Worm (Caenorhabditis elegans) whole organism, young adult: ENCODE measurements around the gene Y48E1C.4.

ENCODE experiments used
- B0035.1 ChIP-seq: sonication (generic microtip); optimal IDR thresholded peaks from 2 replicates; lab custom pipeline; 2016; ENCODE audit warnings: missing genetic modification characterization, mild to moderate bottlenecking, missing compliant biosample characterization, missing genotype, missing genetic modification reagents
- F10E7.11 ChIP-seq: sonication (generic microtip); optimal IDR thresholded peaks from 2 replicates; lab custom pipeline; 2017; ENCODE audit warnings: mild to moderate bottlenecking, missing genetic modification characterization, moderate library complexity, missing compliant biosample characterization
- T07F8.4 ChIP-seq: sonication (generic microtip); optimal IDR thresholded peaks from 2 replicates; lab custom pipeline; 2016; ENCODE audit warnings: mild to moderate bottlenecking, missing genetic modification characterization, moderate library complexity, missing compliant biosample characterization
- Y53G8AR.9 ChIP-seq: fragments of 200-800 bp; sonication (Bioruptor generic); conservative IDR thresholded peaks from 2 replicates; pipeline ENCODE4 v1.3.6; 2022; ENCODE audit warnings: missing genetic modification reagents, missing genetic modification characterization, missing compliant biosample characterization
- ZK185.1 ChIP-seq: sonication (generic microtip); optimal IDR thresholded peaks from 2 replicates; lab custom pipeline; 2016; ENCODE audit warnings: mild to moderate bottlenecking, missing genetic modification characterization, missing compliant biosample characterization; ENCODE audit not compliant: poor library complexity, severe bottlenecking
- atf-7 ChIP-seq: sonication (generic microtip); optimal IDR thresholded peaks from 2 replicates; lab custom pipeline; 2017; ENCODE audit warnings: mild to moderate bottlenecking, missing genetic modification characterization, missing compliant biosample characterization
- attf-5 ChIP-seq: fragments of 200-800 bp; sonication (Bioruptor generic); optimal IDR thresholded peaks from 2 replicates; lab custom pipeline; 2018; ENCODE audit warnings: mild to moderate bottlenecking, missing genetic modification characterization, missing compliant biosample characterization
- attf-6 ChIP-seq: fragments of 200-800 bp; sonication (Bioruptor generic); IDR thresholded peaks from 2 replicates; pipeline ENCODE4 v1.3.6; 2022; ENCODE audit warnings: missing genetic modification reagents, missing genetic modification characterization, missing compliant biosample characterization
- ceh-91 ChIP-seq: fragments of 200-800 bp; sonication (Bioruptor generic); IDR thresholded peaks from 2 replicates; pipeline ENCODE4 v1.3.6; 2022; ENCODE audit warnings: missing genetic modification reagents, missing genetic modification characterization, missing compliant biosample characterization
- fkh-3 ChIP-seq: sonication (generic microtip); optimal IDR thresholded peaks from 2 replicates; lab custom pipeline; 2016; ENCODE audit warnings: mild to moderate bottlenecking, missing genetic modification characterization, missing compliant biosample characterization
- hlh-26 ChIP-seq: fragments of 200-800 bp; sonication (Bioruptor generic); conservative IDR thresholded peaks from 2 replicates; pipeline ENCODE4 v1.3.6; 2022; ENCODE audit warnings: missing genetic modification reagents, missing genetic modification characterization, missing compliant biosample characterization
- hsf-1 ChIP-seq: fragments of 200-800 bp; sonication (Bioruptor generic); IDR thresholded peaks from 2 replicates; pipeline ENCODE4 v1.3.6; 2022; ENCODE audit warnings: missing genetic modification reagents, missing genetic modification characterization, missing compliant biosample characterization
- lag-1 ChIP-seq: fragments of 200-800 bp; sonication (Bioruptor generic); IDR thresholded peaks from 2 replicates; pipeline ENCODE4 v1.3.6; 2022; ENCODE audit warnings: missing genetic modification reagents, missing genetic modification characterization, missing compliant biosample characterization
- let-526 ChIP-seq: fragments of 200-800 bp; sonication (Bioruptor generic); IDR thresholded peaks from 2 replicates; pipeline ENCODE4 v1.3.6; 2022; ENCODE audit warnings: missing genetic modification reagents, missing genetic modification characterization, missing compliant biosample characterization
- let-607 ChIP-seq, 2 experiments: fragments of 200-800 bp in 1 of 2; sonication (Bioruptor generic) in 1 of 2; sonication (generic microtip) in 1 of 2; optimal IDR thresholded peaks; 2 replicates each; lab custom pipeline; 2016 to 2018; ENCODE audit warnings: mild to moderate bottlenecking in 2 of 2, missing compliant biosample characterization in 2 of 2, missing genetic modification characterization in 2 of 2, moderate library complexity in 2 of 2, missing genotype in 1 of 2
- lin-26 ChIP-seq: fragments of 200-800 bp; sonication (Bioruptor generic); IDR thresholded peaks from 2 replicates; pipeline ENCODE4 v1.3.6; 2022; ENCODE audit warnings: missing genetic modification reagents, missing genetic modification characterization, missing compliant biosample characterization
- lin-40 ChIP-seq: sonication (generic microtip); optimal IDR thresholded peaks from 2 replicates; lab custom pipeline; 2016; ENCODE audit warnings: missing genetic modification characterization, mild to moderate bottlenecking, missing compliant biosample characterization, missing genotype, missing genetic modification reagents
- lsy-27 ChIP-seq: sonication (generic microtip); optimal IDR thresholded peaks from 2 replicates; lab custom pipeline; 2017; ENCODE audit warnings: missing genetic modification characterization, mild to moderate bottlenecking, missing compliant biosample characterization, antibody characterized with exemption, missing genotype, borderline replicate concordance; ENCODE audit not compliant: insufficient read depth
- madf-3 ChIP-seq: fragments of 200-800 bp; sonication (Bioruptor generic); IDR thresholded peaks from 2 replicates; pipeline ENCODE4 v1.3.6; 2022; ENCODE audit warnings: missing genetic modification reagents, missing genetic modification characterization, missing compliant biosample characterization
- madf-8 ChIP-seq: fragments of 200-800 bp; sonication (Bioruptor generic); conservative IDR thresholded peaks from 2 replicates; pipeline ENCODE4 v1.3.6; 2022; ENCODE audit warnings: missing genetic modification reagents, missing genetic modification characterization, missing compliant biosample characterization
- mcd-1 ChIP-seq: fragments of 200-800 bp; sonication (Bioruptor generic); IDR thresholded peaks from 2 replicates; pipeline ENCODE4 v1.3.6; 2022; ENCODE audit warnings: missing genetic modification reagents, missing genetic modification characterization, missing compliant biosample characterization
- nfya-2 ChIP-seq: fragments of 200-800 bp; sonication (Bioruptor generic); IDR thresholded peaks from 2 replicates; pipeline ENCODE4 v1.3.6; 2022; ENCODE audit warnings: missing genetic modification reagents, missing genetic modification characterization, missing compliant biosample characterization
- rcor-1 ChIP-seq: fragments of 200-800 bp; sonication (Bioruptor generic); IDR thresholded peaks from 2 replicates; pipeline ENCODE4 v1.3.6; 2022; ENCODE audit warnings: missing genetic modification reagents, missing genetic modification characterization, missing compliant biosample characterization
- rpc-1 ChIP-seq, 2 experiments: fragments of 150-350 bp in 1 of 2; sonication (generic microtip) in 1 of 2; optimal IDR thresholded peaks; 2 replicates each; lab custom pipeline; 2014 to 2018; ENCODE audit warnings: missing biosample characterization in 1 of 2, missing genetic modification characterization in 1 of 2, missing genetic modification reagents in 1 of 2, missing genotype in 1 of 2
- snpc-4 ChIP-seq, 5 experiments: fragments of 150-350 bp in 1 of 5; sonication (generic microtip) in 4 of 5; optimal IDR thresholded peaks; 2 replicates each; lab custom pipeline; 2014 to 2018; ENCODE audit warnings: missing genetic modification characterization in 5 of 5, missing biosample characterization in 3 of 5, antibody characterized with exemption in 2 of 5, mild to moderate bottlenecking in 2 of 5, missing compliant biosample characterization in 2 of 5, missing genotype in 2 of 5, moderate library complexity in 2 of 5, missing genetic modification reagents in 1 of 5
- somi-1 ChIP-seq: fragments of 200-800 bp; sonication (Bioruptor generic); optimal IDR thresholded peaks from 2 replicates; lab custom pipeline; 2018; ENCODE audit warnings: mild to moderate bottlenecking, missing genetic modification characterization, missing compliant biosample characterization
- sptf-2 ChIP-seq: fragments of 200-800 bp; sonication (Bioruptor generic); optimal IDR thresholded peaks from 2 replicates; lab custom pipeline; 2018; ENCODE audit warnings: mild to moderate bottlenecking, missing genetic modification characterization, missing compliant biosample characterization
- tbx-9 ChIP-seq: sonication (generic microtip); optimal IDR thresholded peaks from 2 replicates; lab custom pipeline; 2016; ENCODE audit warnings: borderline replicate concordance, missing genetic modification characterization, inconsistent platforms, missing compliant biosample characterization
- tlf-1 ChIP-seq: fragments of 200-800 bp; sonication (Bioruptor generic); optimal IDR thresholded peaks from 2 replicates; lab custom pipeline; 2018; ENCODE audit warnings: mild to moderate bottlenecking, missing genetic modification characterization, missing compliant biosample characterization
- zim-3 ChIP-seq: sonication (generic microtip); optimal IDR thresholded peaks from 2 replicates; lab custom pipeline; 2017; ENCODE audit warnings: mild to moderate bottlenecking, missing genetic modification characterization, moderate library complexity, missing compliant biosample characterization
- ztf-22 ChIP-seq: fragments of 200-800 bp; sonication (Bioruptor generic); optimal IDR thresholded peaks from 2 replicates; lab custom pipeline; 2018; ENCODE audit warnings: mild to moderate bottlenecking, missing genetic modification characterization, moderate library complexity, missing compliant biosample characterization
- ztf-25 ChIP-seq: fragments of 200-800 bp; sonication (Bioruptor generic); IDR thresholded peaks from 2 replicates; pipeline ENCODE4 v1.3.6; 2022; ENCODE audit warnings: missing genetic modification reagents, missing genetic modification characterization, missing compliant biosample characterization

The Y48E1C.4 gene

ce11 chrII:13481781-13482455 lies 45.3 kb upstream of the Y48E1C.4 start, which contains the start of gene E01G4.6:
Gene E01G4.6, plus strand, starts transcription at chrII:13482405.
- no peak for TF ChIP-seq hlh-26 (GFP tag; lab: Robert Waterston, UW)
- TF ChIP-seq let-607 (tag; optimal IDR thresholded peaks at IDR 0.05; lab: Kevin White, UChicago) = no peak
- no peak for TF ChIP-seq atf-7 (tag; lab: Kevin White, UChicago)
- no peak for TF ChIP-seq lag-1 (GFP tag; lab: Robert Waterston, UW)
- no peak for TF ChIP-seq hsf-1 (GFP tag; lab: Robert Waterston, UW)
- no peak for TF ChIP-seq tlf-1 (GFP tag; lab: Kevin White, UChicago)
- no peak for TF ChIP-seq ZK185.1 (tag; lab: Kevin White, UChicago)
- TF ChIP-seq lin-26 = no peak
- no peak for TF ChIP-seq madf-8 (GFP tag; lab: Robert Waterston, UW)
- TF ChIP-seq attf-6 (GFP tag; lab: Robert Waterston, UW) = no peak
- no peak for TF ChIP-seq somi-1 (GFP tag; lab: Kevin White, UChicago)
- TF ChIP-seq F10E7.11 = no peak
- TF ChIP-seq fkh-3 (tag; lab: Kevin White, UChicago) = no peak
- TF ChIP-seq nfya-2 (GFP tag; lab: Robert Waterston, UW) = no peak
- no peak for TF ChIP-seq rpc-1 (optimal IDR thresholded peaks at IDR 0.05; lab: Kevin White, UChicago)
- no peak for TF ChIP-seq rpc-1 (tag; optimal IDR thresholded peaks at IDR 0.05; lab: Kevin White, UChicago)
- TF ChIP-seq mcd-1 (GFP tag; lab: Robert Waterston, UW) = no peak
- no peak for TF ChIP-seq B0035.1 (tag; lab: Kevin White, UChicago)
- no peak for TF ChIP-seq ceh-91 (GFP tag; lab: Robert Waterston, UW)
- no peak for TF ChIP-seq rcor-1 (GFP tag; lab: Robert Waterston, UW)

ce11 chrII:13479424-13479823 lies 42.8 kb upstream of the Y48E1C.4 start:
- TF ChIP-seq T07F8.4 (tag; lab: Kevin White, UChicago) = no peak
- TF ChIP-seq madf-3 = no peak

- no peak for TF ChIP-seq tbx-9 (tag; lab: Kevin White, UChicago)
- TF ChIP-seq attf-5 (GFP tag; lab: Kevin White, UChicago) = peak; percentile 20
- TF ChIP-seq mcd-1 (GFP tag; lab: Robert Waterston, UW) = peak; percentile 93
- TF ChIP-seq ztf-22 (GFP tag; lab: Kevin White, UChicago) = no peak
- no peak for TF ChIP-seq ztf-25 (GFP tag; lab: Robert Waterston, UW)
- TF ChIP-seq let-526 (GFP tag; lab: Robert Waterston, UW) = no peak
- no peak for TF ChIP-seq zim-3 (tag; lab: Kevin White, UChicago)
- no peak for TF ChIP-seq sptf-2
- TF ChIP-seq Y53G8AR.9 (GFP tag; lab: Robert Waterston, UW) = no peak
- TF ChIP-seq lin-40 (tag; lab: Kevin White, UChicago) = peak; percentile 26
- no peak for TF ChIP-seq madf-8 (GFP tag; lab: Robert Waterston, UW)
- no peak for TF ChIP-seq lsy-27 (tag; lab: Kevin White, UChicago)
- TF ChIP-seq snpc-4 (GFP tag; optimal IDR thresholded peaks at IDR 0.05; lab: Kevin White, UChicago) = no peak
- TF ChIP-seq snpc-4 (tag; optimal IDR thresholded peaks at IDR 0.05; lab: Kevin White, UChicago) = peak in 1 of 4 experiments; percentile 23
- TF ChIP-seq, all 124 proteins: peak for 4
Measured at ce11 chrII:13477230-13477629, 40.6 kb upstream of the Y48E1C.4 start.
